Worm (Caenorhabditis elegans) whole organism, mixed stage, embryonic: Measurements from ENCODE around the gene W07G4.5.

Experiments
- M03D4.4 ChIP-seq: sonication (generic microtip); optimal IDR thresholded peaks from 2 replicates; lab custom pipeline; 2017; ENCODE audit warnings: mild to moderate bottlenecking, missing genetic modification characterization, missing compliant biosample characterization
- bed-3 ChIP-seq: fragments of 200-800 bp; sonication (Bioruptor generic); optimal IDR thresholded peaks from 3 replicates; lab custom pipeline; 2018; ENCODE audit warnings: mild to moderate bottlenecking, missing genetic modification characterization, moderate library complexity, missing compliant biosample characterization
- blmp-1 ChIP-seq: fragments of 150-350 bp; optimal IDR thresholded peaks from 2 replicates; lab custom pipeline; 2014; ENCODE audit warnings: missing biosample characterization, missing genetic modification characterization
- ceh-39 ChIP-seq: fragments of 150-350 bp; optimal IDR thresholded peaks from 2 replicates; lab custom pipeline; 2014; ENCODE audit warnings: missing biosample characterization, missing genetic modification characterization
- elt-1 ChIP-seq: sonication (generic microtip); optimal IDR thresholded peaks from 2 replicates; lab custom pipeline; 2017; ENCODE audit warnings: missing genetic modification characterization, mild to moderate bottlenecking, missing compliant biosample characterization, antibody characterized with exemption, moderate library complexity, borderline replicate concordance; ENCODE audit not compliant: insufficient read depth
- mep-1 ChIP-seq: fragments of 150-350 bp; optimal IDR thresholded peaks from 2 replicates; lab custom pipeline; 2017; ENCODE audit warnings: missing biosample characterization, missing genetic modification reagents, missing genetic modification characterization, inconsistent platforms
- pha-4 ChIP-seq: fragments of 150-350 bp; optimal IDR thresholded peaks from 2 replicates; lab custom pipeline; 2018; ENCODE audit warnings: missing biosample characterization, missing genetic modification reagents, missing genetic modification characterization
- tbx-8 ChIP-seq: fragments of 200-800 bp; sonication (Bioruptor generic); optimal IDR thresholded peaks from 2 replicates; lab custom pipeline; 2018; ENCODE audit warnings: mild to moderate bottlenecking, missing genetic modification characterization, moderate library complexity, missing compliant biosample characterization
- ztf-11 ChIP-seq: fragments of 150-350 bp; optimal IDR thresholded peaks from 2 replicates; lab custom pipeline; 2014; ENCODE audit warnings: missing biosample characterization, missing genetic modification characterization

- TF ChIP-seq M03D4.4 (tag; lab: Kevin White, UChicago) (no peak), blmp-1 (tag; lab: Kevin White, UChicago) (no peak), ceh-39 (no peak), tbx-8 (GFP tag; lab: Kevin White, UChicago) (no peak), elt-1 (tag; lab: Kevin White, UChicago) (no peak), ztf-11 (tag; lab: Kevin White, UChicago) (no peak), bed-3 (no peak), mep-1 (tag; lab: Kevin White, UChicago) (no peak), pha-4 (tag; lab: Kevin White, UChicago) (no peak)
Measured at ce11 chrV:13034604-13035003, 13.2 kb upstream of the W07G4.5 start, which contains the start of gene W07G4.7.
